Fruit fly (Drosophila melanogaster) whole organism, larva: ENCODE data around the gene scu.

ENCODE experiments used
- noc ChIP-seq: fragments of 200-800 bp; sonication (Bioruptor generic); optimal IDR thresholded peaks from 3 replicates; lab custom pipeline; 2019; ENCODE audit warnings: missing biosample characterization, mild to moderate bottlenecking, missing genetic modification characterization, moderate library complexity

The scu gene

dm6 chrX:18136910-18137849 is 46.1 kb downstream of the scu start, which contains the start of gene ari-1:
ari-1 (minus strand) TSS chrX:18137784.
- no peak for TF ChIP-seq noc (tag; lab: Kevin White, UChicago)

dm6 chrX:18138297-18138696 is 47.2 kb downstream of the scu start, which contains the start of gene CG43229:
CG43229 (plus strand) TSS chrX:18138542.
- no peak for TF ChIP-seq noc (tag; lab: Kevin White, UChicago)

- no peak for TF ChIP-seq noc (tag; lab: Kevin White, UChicago)
These were observed 48.9 kb downstream of the scu start for dm6 chrX:18139950-18140349.

- TF ChIP-seq noc (tag; lab: Kevin White, UChicago): no peak
These were observed 50.0 kb downstream of the scu start for dm6 chrX:18140932-18141587.
